Fruit fly (Drosophila melanogaster): Measurements from ENCODE around the gene CatB.

CatB gene

DNA sequence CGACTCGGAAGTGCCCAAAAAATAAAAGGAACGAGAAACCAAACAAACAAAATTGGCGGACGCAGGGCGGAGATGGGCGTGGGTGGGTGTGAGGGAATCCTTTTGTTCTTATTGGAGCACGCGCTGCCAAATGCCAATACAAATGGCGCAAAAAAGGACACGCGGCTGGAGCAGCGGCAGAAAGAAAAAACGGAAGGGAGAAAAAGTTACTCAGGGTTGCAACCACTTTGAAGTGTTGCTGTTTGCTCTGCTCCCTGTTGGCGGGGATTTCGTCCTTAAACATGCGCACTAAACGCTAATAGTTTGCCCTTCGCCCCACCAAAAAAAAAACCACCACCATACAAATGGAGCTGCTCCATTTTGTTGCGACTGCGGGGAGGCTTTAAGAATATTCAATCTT, 42.1 kb downstream of the CatB start:
- TF ChIP-seq CrebA (GFP tag; optimal IDR thresholded peaks at IDR 0.05; ENCODE audit: borderline replicate concordance), result no peak
- no peak for TF ChIP-seq h (GFP tag; optimal IDR thresholded peaks at IDR 0.05)
- TF ChIP-seq psq (GFP tag; optimal IDR thresholded peaks at IDR 0.05), result no peak
- no peak for TF ChIP-seq fru (GFP tag; optimal IDR thresholded peaks at IDR 0.05)
- TF ChIP-seq tai (GFP tag; optimal IDR thresholded peaks at IDR 0.05), result no peak
- TF ChIP-seq dsf (GFP tag; optimal IDR thresholded peaks at IDR 0.05; ENCODE audit: borderline replicate concordance), result no peak
- no peak for TF ChIP-seq Hr83 (GFP tag; optimal IDR thresholded peaks at IDR 0.05; ENCODE audit: poor library complexity, severe bottlenecking)
- no peak for TF ChIP-seq GATAd (GFP tag; optimal IDR thresholded peaks at IDR 0.05)
- TF ChIP-seq br (GFP tag; optimal IDR thresholded peaks at IDR 0.05), result no peak
- no peak for TF ChIP-seq CG32264 (GFP tag; optimal IDR thresholded peaks at IDR 0.05)
- TF ChIP-seq dl (GFP tag; optimal IDR thresholded peaks at IDR 0.05; ENCODE audit: insufficient read depth in 1 of 2, partially characterized antibody in 2 of 2), result no peak
- no peak for TF ChIP-seq Vsx2 (GFP tag; optimal IDR thresholded peaks at IDR 0.05; ENCODE audit: partially characterized antibody)
- no peak for TF ChIP-seq Myc (optimal IDR thresholded peaks at IDR 0.05)
- TF ChIP-seq Sp1 (GFP tag; optimal IDR thresholded peaks at IDR 0.05), result no peak

DNA sequence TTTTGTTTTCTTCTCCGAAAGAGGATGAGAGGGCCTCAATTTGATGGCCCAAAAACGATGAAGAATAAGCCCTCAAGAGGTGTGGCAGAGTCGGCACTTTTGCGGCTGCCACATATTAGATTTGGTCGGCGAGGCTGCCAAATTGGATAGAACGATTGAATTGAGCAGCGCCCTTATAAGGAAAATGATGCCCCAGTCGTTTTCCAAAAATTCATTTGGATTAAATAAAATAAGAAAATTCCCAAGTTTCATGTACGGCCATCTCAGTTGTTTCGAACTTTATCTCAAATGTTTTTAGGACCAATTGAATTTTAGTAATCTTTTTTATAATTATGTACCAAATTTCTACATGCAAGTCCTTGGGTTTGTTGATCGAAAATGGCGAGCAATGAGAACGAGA, 46.6 kb downstream of the CatB start, which contains the start of the genes CG45307 and CG12438:
TSS of gene CG45307 (minus strand) at position 101 of the 400 bp plus-strand sequence.
TSS of gene CG12438 (plus strand) at position 264 of the 400 bp plus-strand sequence.
- TF ChIP-seq ey (GFP tag; optimal IDR thresholded peaks at IDR 0.05), result no peak
- no peak for TF ChIP-seq CG9705 (GFP tag; optimal IDR thresholded peaks at IDR 0.05)
- TF ChIP-seq foxo (GFP tag; optimal IDR thresholded peaks at IDR 0.05), result no peak

Measured in whole organism, wandering third instar larva.